Worm (Caenorhabditis elegans) whole organism, L3 larva: ENCODE results near the gene wht-6.

Experiments
- R02D3.7 ChIP-seq: fragments of 150-350 bp; optimal IDR thresholded peaks from 2 replicates; lab custom pipeline; 2014; ENCODE audit warnings: missing biosample characterization, missing genetic modification characterization
- ZK546.5 ChIP-seq: sonication (generic microtip); optimal IDR thresholded peaks from 2 replicates; lab custom pipeline; 2017; ENCODE audit warnings: missing biosample characterization, missing genetic modification characterization
- aly-2 ChIP-seq: fragments of 150-350 bp; optimal IDR thresholded peaks from 2 replicates; lab custom pipeline; 2014; ENCODE audit warnings: missing biosample characterization, missing genetic modification characterization
- ama-1 ChIP-seq: fragments of 150-350 bp; optimal IDR thresholded peaks from 2 replicates; lab custom pipeline; 2018
- ceh-16 ChIP-seq: sonication (generic microtip); optimal IDR thresholded peaks from 2 replicates; lab custom pipeline; 2017; ENCODE audit warnings: missing biosample characterization, missing genetic modification characterization
- ceh-28 ChIP-seq: fragments of 150-350 bp; optimal IDR thresholded peaks from 2 replicates; lab custom pipeline; 2014; ENCODE audit warnings: missing biosample characterization, missing genetic modification reagents, missing genetic modification characterization
- ceh-9 ChIP-seq: sonication (generic microtip); optimal IDR thresholded peaks from 2 replicates; lab custom pipeline; 2018; ENCODE audit warnings: missing biosample characterization, missing genetic modification characterization
- daf-12 ChIP-seq: fragments of 150-350 bp; optimal IDR thresholded peaks from 2 replicates; lab custom pipeline; 2014; ENCODE audit warnings: missing biosample characterization, missing genetic modification reagents, missing genetic modification characterization
- egl-27 ChIP-seq: sonication (generic microtip); optimal IDR thresholded peaks from 4 replicates; lab custom pipeline; 2017; ENCODE audit warnings: missing biosample characterization, missing genetic modification reagents, missing genetic modification characterization
- egl-5 ChIP-seq: fragments of 150-350 bp; optimal IDR thresholded peaks from 2 replicates; lab custom pipeline; 2017; ENCODE audit warnings: missing biosample characterization, missing genetic modification reagents, missing genetic modification characterization, inconsistent platforms
- elt-1 ChIP-seq: fragments of 150-350 bp; optimal IDR thresholded peaks from 2 replicates; lab custom pipeline; 2014; ENCODE audit warnings: missing biosample characterization, missing genetic modification characterization
- elt-2 ChIP-seq: sonication (generic microtip); optimal IDR thresholded peaks from 2 replicates; lab custom pipeline; 2016; ENCODE audit warnings: missing genetic modification reagents, mild to moderate bottlenecking, missing genetic modification characterization, missing compliant biosample characterization
- elt-3 ChIP-seq, 3 experiments: fragments of 150-350 bp in 1 of 3; sonication (generic microtip) in 2 of 3; optimal IDR thresholded peaks; 2 replicates in 2 of 3; 4 replicates in 1 of 3; lab custom pipeline; 2014 to 2017; ENCODE audit warnings: missing biosample characterization in 3 of 3, missing genetic modification characterization in 3 of 3
- fkh-10 ChIP-seq: sonication (generic microtip); optimal IDR thresholded peaks from 2 replicates; lab custom pipeline; 2017; ENCODE audit warnings: missing biosample characterization, missing genetic modification reagents, missing genetic modification characterization
- fkh-2 ChIP-seq: fragments of 150-350 bp; optimal IDR thresholded peaks from 2 replicates; lab custom pipeline; 2014; ENCODE audit warnings: missing biosample characterization, missing genetic modification reagents, missing genetic modification characterization
- hmg-11 ChIP-seq: sonication (generic microtip); optimal IDR thresholded peaks from 2 replicates; lab custom pipeline; 2016; ENCODE audit warnings: missing genetic modification characterization, missing compliant biosample characterization
- jun-1 ChIP-seq: fragments of 150-350 bp; optimal IDR thresholded peaks from 2 replicates; lab custom pipeline; 2014; ENCODE audit warnings: missing biosample characterization, missing genetic modification reagents, missing genetic modification characterization
- lin-15B ChIP-seq: fragments of 150-350 bp; optimal IDR thresholded peaks from 2 replicates; lab custom pipeline; 2014; ENCODE audit warnings: missing biosample characterization, missing genetic modification characterization
- lsy-12 ChIP-seq: sonication (generic microtip); optimal IDR thresholded peaks from 2 replicates; lab custom pipeline; 2016; ENCODE audit warnings: mild to moderate bottlenecking, missing genetic modification characterization, missing compliant biosample characterization
- mdl-1 ChIP-seq: fragments of 150-350 bp; optimal IDR thresholded peaks from 2 replicates; lab custom pipeline; 2014; ENCODE audit warnings: missing biosample characterization, missing genetic modification characterization
- nhr-11 ChIP-seq: fragments of 150-350 bp; optimal IDR thresholded peaks from 2 replicates; lab custom pipeline; 2014; ENCODE audit warnings: missing biosample characterization, missing genetic modification characterization
- nhr-12 ChIP-seq: fragments of 150-350 bp; optimal IDR thresholded peaks from 2 replicates; lab custom pipeline; 2014; ENCODE audit warnings: missing biosample characterization, missing genetic modification characterization
- nhr-23 ChIP-seq: fragments of 150-350 bp; optimal IDR thresholded peaks from 2 replicates; lab custom pipeline; 2014; ENCODE audit warnings: missing biosample characterization, missing genetic modification reagents, missing genetic modification characterization
- nhr-237 ChIP-seq: fragments of 150-350 bp; optimal IDR thresholded peaks from 2 replicates; lab custom pipeline; 2014; ENCODE audit warnings: missing biosample characterization, missing genetic modification characterization
- nhr-25 ChIP-seq: sonication (generic microtip); optimal IDR thresholded peaks from 2 replicates; lab custom pipeline; 2017; ENCODE audit warnings: missing biosample characterization, missing genetic modification characterization
- nhr-28 ChIP-seq: fragments of 150-350 bp; optimal IDR thresholded peaks from 2 replicates; lab custom pipeline; 2014; ENCODE audit warnings: missing biosample characterization, missing genetic modification characterization
- nhr-43 ChIP-seq: sonication (generic microtip); optimal IDR thresholded peaks from 2 replicates; lab custom pipeline; 2016; ENCODE audit warnings: mild to moderate bottlenecking, missing genetic modification characterization, missing compliant biosample characterization; ENCODE audit not compliant: poor library complexity, severe bottlenecking
- nhr-67 ChIP-seq: fragments of 150-350 bp; optimal IDR thresholded peaks from 2 replicates; lab custom pipeline; 2014; ENCODE audit warnings: missing biosample characterization, missing genetic modification characterization
- nhr-76 ChIP-seq: fragments of 150-350 bp; sonication (generic microtip); optimal IDR thresholded peaks from 5 replicates; lab custom pipeline; 2014; ENCODE audit warnings: missing biosample characterization, missing genetic modification characterization
- nhr-77 ChIP-seq: fragments of 150-350 bp; optimal IDR thresholded peaks from 2 replicates; lab custom pipeline; 2014; ENCODE audit warnings: missing biosample characterization, missing genetic modification characterization
- pha-4 ChIP-seq: fragments of 150-350 bp; optimal IDR thresholded peaks from 2 replicates; lab custom pipeline; 2014; ENCODE audit warnings: missing biosample characterization, missing genetic modification reagents, missing genetic modification characterization
- sea-2 ChIP-seq: fragments of 150-350 bp; sonication (generic microtip); optimal IDR thresholded peaks from 4 replicates; lab custom pipeline; 2014; ENCODE audit warnings: missing biosample characterization, missing genetic modification reagents, missing genetic modification characterization
- snpc-4 ChIP-seq: fragments of 150-350 bp; optimal IDR thresholded peaks from 2 replicates; lab custom pipeline; 2014; ENCODE audit warnings: missing biosample characterization, missing genetic modification characterization
- tbx-2 ChIP-seq: sonication (generic microtip); optimal IDR thresholded peaks from 2 replicates; lab custom pipeline; 2016; ENCODE audit warnings: mild to moderate bottlenecking, missing genetic modification characterization, missing compliant biosample characterization
- unc-39 ChIP-seq: sonication (generic microtip); optimal IDR thresholded peaks from 4 replicates; lab custom pipeline; 2017; ENCODE audit warnings: missing biosample characterization, missing genetic modification characterization
- unc-62 ChIP-seq: fragments of 150-350 bp; sonication (generic microtip); optimal IDR thresholded peaks from 4 replicates; lab custom pipeline; 2014; ENCODE audit warnings: missing biosample characterization, missing genetic modification reagents, missing genetic modification characterization
- zag-1 ChIP-seq: fragments of 150-350 bp; optimal IDR thresholded peaks from 2 replicates; lab custom pipeline; 2014; ENCODE audit warnings: missing biosample characterization, missing genetic modification characterization
- ztf-11 ChIP-seq: fragments of 150-350 bp; optimal IDR thresholded peaks from 2 replicates; lab custom pipeline; 2014; ENCODE audit warnings: missing biosample characterization, missing genetic modification characterization
- ztf-4 ChIP-seq: fragments of 150-350 bp; optimal IDR thresholded peaks from 2 replicates; lab custom pipeline; 2014; ENCODE audit warnings: missing biosample characterization, missing genetic modification characterization

wht-6 gene

ce11 chrIII:6467005-6467404 lies 4.5 kb upstream of the wht-6 start, which contains the start of gene T26A5.2:
Gene T26A5.2, plus strand, starts transcription at chrIII:6467305.
- TF ChIP-seq ceh-9 = no peak
- TF ChIP-seq fkh-10 = no peak
- no peak for TF ChIP-seq ceh-16
- TF ChIP-seq snpc-4 (tag; lab: Kevin White, UChicago) = no peak
- TF ChIP-seq nhr-67 (tag; lab: Kevin White, UChicago) = no peak
- no peak for TF ChIP-seq zag-1 (tag; lab: Kevin White, UChicago)
- TF ChIP-seq elt-3 (tag; optimal IDR thresholded peaks at IDR 0.05; lab: Kevin White, UChicago) = no peak
- TF ChIP-seq ztf-11 (tag; lab: Kevin White, UChicago) = no peak
- no peak for TF ChIP-seq daf-12 (tag; lab: Kevin White, UChicago)
- TF ChIP-seq unc-39 (tag; lab: Kevin White, UChicago) = no peak
- no peak for TF ChIP-seq nhr-77 (tag; lab: Kevin White, UChicago)
- no peak for TF ChIP-seq nhr-43 (tag; lab: Kevin White, UChicago)

ce11 chrIII:6476380-6476779 lies 4.8 kb downstream of the wht-6 start:
- TF ChIP-seq nhr-11 (tag; lab: Kevin White, UChicago) (no peak), ZK546.5 (tag; lab: Kevin White, UChicago) (no peak), daf-12 (tag; lab: Kevin White, UChicago) (no peak), ama-1 (lab: Kevin White, UChicago) (no peak), hmg-11 (tag; lab: Kevin White, UChicago) (no peak), unc-39 (tag; lab: Kevin White, UChicago) (no peak), ztf-4 (tag; lab: Kevin White, UChicago) (no peak), tbx-2 (tag; lab: Kevin White, UChicago) (no peak), nhr-76 (tag; lab: Kevin White, UChicago) (no peak), nhr-77 (tag; lab: Kevin White, UChicago) (no peak), elt-3 (tag; optimal IDR thresholded peaks at IDR 0.05; lab: Kevin White, UChicago) (no peak), ceh-9 (no peak), lsy-12 (tag; lab: Kevin White, UChicago) (no peak), fkh-2 (tag; lab: Kevin White, UChicago) (no peak), aly-2 (tag; lab: Kevin White, UChicago) (no peak)

ce11 chrIII:6478256-6479004 lies 6.9 kb downstream of the wht-6 start, which contains the start of gene zip-8:
Gene zip-8, plus strand, starts transcription at chrIII:6478955.
- TF ChIP-seq elt-2 (no peak), nhr-25 (tag; lab: Kevin White, UChicago) (no peak), egl-27 (tag; lab: Kevin White, UChicago) (no peak)
- TF ChIP-seq, all 47 proteins: peak for 0

- TF ChIP-seq nhr-25 (tag; lab: Kevin White, UChicago) = no peak
These were observed 7.9 kb downstream of the wht-6 start for ce11 chrIII:6479439-6479838.

ce11 chrIII:6482918-6483317 lies 11.4 kb downstream of the wht-6 start, which contains the start of gene chtb-2:
Gene chtb-2, plus strand, starts transcription at chrIII:6483218.
- TF ChIP-seq aly-2 (tag; lab: Kevin White, UChicago) = no peak
- TF ChIP-seq ceh-16 = no peak
- TF ChIP-seq ceh-9 = no peak
- TF ChIP-seq egl-5 = no peak
- no peak for TF ChIP-seq R02D3.7
- TF ChIP-seq hmg-11 (tag; lab: Kevin White, UChicago) = no peak

- no peak for TF ChIP-seq nhr-77 (tag; lab: Kevin White, UChicago)
- no peak for TF ChIP-seq elt-1 (tag; lab: Kevin White, UChicago)
- no peak for TF ChIP-seq ztf-4 (tag; lab: Kevin White, UChicago)
- TF ChIP-seq hmg-11 (tag; lab: Kevin White, UChicago) = no peak
- TF ChIP-seq lsy-12 (tag; lab: Kevin White, UChicago) = no peak
- no peak for TF ChIP-seq egl-5
- TF ChIP-seq unc-62 (GFP tag; lab: Kevin White, UChicago) = no peak
- no peak for TF ChIP-seq ZK546.5 (tag; lab: Kevin White, UChicago)
- no peak for TF ChIP-seq nhr-28 (tag; lab: Kevin White, UChicago)
- peak; percentile 10 for TF ChIP-seq R02D3.7
- no peak for TF ChIP-seq unc-39 (tag; lab: Kevin White, UChicago)
- TF ChIP-seq nhr-25 (tag; lab: Kevin White, UChicago) = no peak
- TF ChIP-seq jun-1 (tag; lab: Kevin White, UChicago) = no peak
- TF ChIP-seq nhr-23 (tag; lab: Kevin White, UChicago) = peak; percentile 41
- TF ChIP-seq ama-1 (lab: Kevin White, UChicago) = no peak
- no peak for TF ChIP-seq tbx-2 (tag; lab: Kevin White, UChicago)
- TF ChIP-seq nhr-12 (tag; lab: Kevin White, UChicago) = no peak
- peak; percentile 39 for TF ChIP-seq lin-15B (tag; lab: Kevin White, UChicago)
- TF ChIP-seq ceh-28 = no peak
- TF ChIP-seq snpc-4 (tag; lab: Kevin White, UChicago) = peak; percentile 7
- TF ChIP-seq elt-3 (tag; optimal IDR thresholded peaks at IDR 0.05; lab: Kevin White, UChicago) = no peak
- TF ChIP-seq nhr-11 (tag; lab: Kevin White, UChicago) = no peak
- no peak for TF ChIP-seq sea-2 (GFP tag; lab: Kevin White, UChicago)
- TF ChIP-seq daf-12 (tag; lab: Kevin White, UChicago) = no peak
- no peak for TF ChIP-seq nhr-67 (tag; lab: Kevin White, UChicago)
- no peak for TF ChIP-seq ceh-9
- no peak for TF ChIP-seq nhr-237 (tag; lab: Kevin White, UChicago)
- TF ChIP-seq pha-4 (tag; lab: Kevin White, UChicago) = peak; percentile 58
- no peak for TF ChIP-seq mdl-1 (tag; lab: Kevin White, UChicago)
- no peak for TF ChIP-seq egl-27 (tag; lab: Kevin White, UChicago)
These were observed 17.4 kb downstream of the wht-6 start for ce11 chrIII:6488916-6489315.
